Fruit fly (Drosophila melanogaster): ENCODE data around the gene JhI-21.

JhI-21 gene

dm6 chr2L:12085010-12085409, 29.2 kb upstream of the JhI-21 start:
- TF ChIP-seq EcR (GFP tag; optimal IDR thresholded peaks at IDR 0.05) (no peak), pan (optimal IDR thresholded peaks at IDR 0.05) (no peak), Dll (optimal IDR thresholded peaks at IDR 0.05) (no peak)

- TF ChIP-seq Dll (optimal IDR thresholded peaks at IDR 0.05) (no peak), CG8478 (optimal IDR thresholded peaks at IDR 0.05) (no peak), usp (GFP tag; optimal IDR thresholded peaks at IDR 0.05) (no peak), EcR (GFP tag; optimal IDR thresholded peaks at IDR 0.05) (no peak), psq (optimal IDR thresholded peaks at IDR 0.05) (no peak), pan (optimal IDR thresholded peaks at IDR 0.05) (no peak)
Measured at dm6 chr2L:12081118-12081665, 25.4 kb upstream of the JhI-21 start.

- TF ChIP-seq EcR (GFP tag; optimal IDR thresholded peaks at IDR 0.05) (no peak), usp (GFP tag; optimal IDR thresholded peaks at IDR 0.05) (no peak), Dll (optimal IDR thresholded peaks at IDR 0.05) (no peak), pan (optimal IDR thresholded peaks at IDR 0.05) (no peak), CG8478 (optimal IDR thresholded peaks at IDR 0.05) (no peak), psq (optimal IDR thresholded peaks at IDR 0.05) (no peak)
Measured at dm6 chr2L:12079827-12080381, 24.1 kb upstream of the JhI-21 start.

dm6 chr2L:12078695-12079094, 22.9 kb upstream of the JhI-21 start:
- no peak for TF ChIP-seq EcR (GFP tag; optimal IDR thresholded peaks at IDR 0.05)
- TF ChIP-seq Dll (optimal IDR thresholded peaks at IDR 0.05), result no peak
- TF ChIP-seq usp (GFP tag; optimal IDR thresholded peaks at IDR 0.05), result no peak
- TF ChIP-seq pan (optimal IDR thresholded peaks at IDR 0.05), result no peak
- no peak for TF ChIP-seq psq (optimal IDR thresholded peaks at IDR 0.05)
- TF ChIP-seq CG8478 (optimal IDR thresholded peaks at IDR 0.05), result no peak

dm6 chr2L:12078123-12078658, 22.3 kb upstream of the JhI-21 start:
- no peak for TF ChIP-seq pan (optimal IDR thresholded peaks at IDR 0.05)
- TF ChIP-seq usp (GFP tag; optimal IDR thresholded peaks at IDR 0.05), result no peak
- TF ChIP-seq EcR (GFP tag; optimal IDR thresholded peaks at IDR 0.05), result no peak
- no peak for TF ChIP-seq CG8478 (optimal IDR thresholded peaks at IDR 0.05)
- no peak for TF ChIP-seq psq (optimal IDR thresholded peaks at IDR 0.05)
- TF ChIP-seq Dll (optimal IDR thresholded peaks at IDR 0.05), result no peak

dm6 chr2L:12075850-12076249, 20.0 kb upstream of the JhI-21 start, which contains the start of gene CG14947:
Gene CG14947, plus strand, starts transcription at chr2L:12076100.
- no peak for TF ChIP-seq CG8478 (optimal IDR thresholded peaks at IDR 0.05)
- no peak for TF ChIP-seq EcR (GFP tag; optimal IDR thresholded peaks at IDR 0.05)
- no peak for TF ChIP-seq Dll (optimal IDR thresholded peaks at IDR 0.05)
- no peak for TF ChIP-seq psq (optimal IDR thresholded peaks at IDR 0.05)
- TF ChIP-seq usp (GFP tag; optimal IDR thresholded peaks at IDR 0.05), result no peak

dm6 chr2L:12066617-12067251, 10.9 kb upstream of the JhI-21 start, which contains the start of gene firl:
Gene firl, minus strand, starts transcription at chr2L:12066775.
- TF ChIP-seq usp (GFP tag; optimal IDR thresholded peaks at IDR 0.05) (no peak), EcR (GFP tag; optimal IDR thresholded peaks at IDR 0.05) (no peak), CG8478 (optimal IDR thresholded peaks at IDR 0.05) (no peak), Dll (optimal IDR thresholded peaks at IDR 0.05) (no peak), pan (optimal IDR thresholded peaks at IDR 0.05) (no peak), psq (optimal IDR thresholded peaks at IDR 0.05) (no peak)

- no peak for TF ChIP-seq EcR (GFP tag; optimal IDR thresholded peaks at IDR 0.05)
- TF ChIP-seq usp (GFP tag; optimal IDR thresholded peaks at IDR 0.05), result no peak
- no peak for TF ChIP-seq CG8478 (optimal IDR thresholded peaks at IDR 0.05)
- no peak for TF ChIP-seq Dll (optimal IDR thresholded peaks at IDR 0.05)
- no peak for TF ChIP-seq pan (optimal IDR thresholded peaks at IDR 0.05)
- no peak for TF ChIP-seq psq (optimal IDR thresholded peaks at IDR 0.05)
Measured at dm6 chr2L:12065683-12066386, 10.0 kb upstream of the JhI-21 start.

- no peak for TF ChIP-seq EcR (GFP tag; optimal IDR thresholded peaks at IDR 0.05)
- no peak for TF ChIP-seq pan (optimal IDR thresholded peaks at IDR 0.05)
- no peak for TF ChIP-seq usp (GFP tag; optimal IDR thresholded peaks at IDR 0.05)
- TF ChIP-seq Dll (optimal IDR thresholded peaks at IDR 0.05), result no peak
- TF ChIP-seq CG8478 (optimal IDR thresholded peaks at IDR 0.05), result no peak
- TF ChIP-seq psq (optimal IDR thresholded peaks at IDR 0.05), result no peak
Measured at dm6 chr2L:12063035-12063434, 7.2 kb upstream of the JhI-21 start, which contains the start of gene Rab3-GAP. Gene Rab3-GAP, minus strand, starts transcription at chr2L:12063184.

dm6 chr2L:12053365-12053764, 2.5 kb downstream of the JhI-21 start:
- TF ChIP-seq psq (optimal IDR thresholded peaks at IDR 0.05), result no peak

dm6 chr2L:12049133-12049532, 6.7 kb downstream of the JhI-21 start, which contains the start of gene PLCXD:
Gene PLCXD, plus strand, starts transcription at chr2L:12049418.
- TF ChIP-seq EcR (GFP tag; optimal IDR thresholded peaks at IDR 0.05) (no peak), CG8478 (optimal IDR thresholded peaks at IDR 0.05) (no peak), pan (optimal IDR thresholded peaks at IDR 0.05) (no peak), Dll (optimal IDR thresholded peaks at IDR 0.05) (no peak), usp (GFP tag; optimal IDR thresholded peaks at IDR 0.05) (no peak), psq (optimal IDR thresholded peaks at IDR 0.05) (no peak)

dm6 chr2L:12048723-12049122, 7.1 kb downstream of the JhI-21 start, which contains the start of gene Plzf:
Gene Plzf, minus strand, starts transcription at chr2L:12048918.
- no peak for TF ChIP-seq Dll (optimal IDR thresholded peaks at IDR 0.05)
- TF ChIP-seq EcR (GFP tag; optimal IDR thresholded peaks at IDR 0.05), result no peak
